Fruit fly (Drosophila melanogaster) S2 (cell line): ENCODE results near the gene CG32266.
A peak's percentile ranks its signal among the peaks of the same experiment; 100 is the strongest.

Experiments
- CG8478 ChIP-seq: fragments of >200 bp; optimal IDR thresholded peaks from 2 replicates; lab custom pipeline; 2018
- CTCF ChIP-seq, 2 experiments: fragments of >200 bp; optimal IDR thresholded peaks; 2 replicates each; lab custom pipeline; 2018

The CG32266 gene

dm6 chr3L:3771406-3771935 is 19.1 kb upstream of the CG32266 start:
- TF ChIP-seq CG8478 (lab: Kevin White, UChicago) (no peak), CTCF (optimal IDR thresholded peaks at IDR 0.05; lab: Kevin White, UChicago) (no peak)

dm6 chr3L:3772284-3772987 is 18.2 kb upstream of the CG32266 start:
- no peak for TF ChIP-seq CG8478 (lab: Kevin White, UChicago)

- TF ChIP-seq CTCF (optimal IDR thresholded peaks at IDR 0.05; lab: Kevin White, UChicago) (no peak), CG8478 (lab: Kevin White, UChicago) (no peak)
Observed at dm6 chr3L:3773317-3773716, 17.3 kb upstream of the CG32266 start.

dm6 chr3L:3776559-3777097 is 14.0 kb upstream of the CG32266 start:
- TF ChIP-seq CG8478 (lab: Kevin White, UChicago) = no peak
- no peak for TF ChIP-seq CTCF (optimal IDR thresholded peaks at IDR 0.05; lab: Kevin White, UChicago)

- no peak for TF ChIP-seq CG8478 (lab: Kevin White, UChicago)
- no peak for TF ChIP-seq CTCF (optimal IDR thresholded peaks at IDR 0.05; lab: Kevin White, UChicago)
Observed at dm6 chr3L:3778463-3778862, 12.1 kb upstream of the CG32266 start.

dm6 chr3L:3782584-3783218 is 7.9 kb upstream of the CG32266 start:
- TF ChIP-seq CG8478 (lab: Kevin White, UChicago) = no peak
- no peak for TF ChIP-seq CTCF (optimal IDR thresholded peaks at IDR 0.05; lab: Kevin White, UChicago)

- TF ChIP-seq CG8478 (lab: Kevin White, UChicago) (no peak), CTCF (optimal IDR thresholded peaks at IDR 0.05; lab: Kevin White, UChicago) (no peak)
Observed at dm6 chr3L:3783436-3783835, 7.2 kb upstream of the CG32266 start.

- TF ChIP-seq CTCF (optimal IDR thresholded peaks at IDR 0.05; lab: Kevin White, UChicago) (no peak), CG8478 (lab: Kevin White, UChicago) (no peak)
Observed at dm6 chr3L:3784001-3784400, 6.6 kb upstream of the CG32266 start.

- TF ChIP-seq CG8478 (lab: Kevin White, UChicago) (no peak), CTCF (optimal IDR thresholded peaks at IDR 0.05; lab: Kevin White, UChicago) (no peak)
Observed at dm6 chr3L:3785002-3785661, 5.5 kb upstream of the CG32266 start.

- no peak for TF ChIP-seq CTCF (optimal IDR thresholded peaks at IDR 0.05; lab: Kevin White, UChicago)
- no peak for TF ChIP-seq CG8478 (lab: Kevin White, UChicago)
Observed at dm6 chr3L:3785688-3786087, 4.9 kb upstream of the CG32266 start.

- TF ChIP-seq CG8478 (lab: Kevin White, UChicago) = no peak
- no peak for TF ChIP-seq CTCF (optimal IDR thresholded peaks at IDR 0.05; lab: Kevin White, UChicago)
Observed at dm6 chr3L:3786344-3787076, 4.1 kb upstream of the CG32266 start.

- TF ChIP-seq CG8478 (lab: Kevin White, UChicago) (no peak), CTCF (optimal IDR thresholded peaks at IDR 0.05; lab: Kevin White, UChicago) (no peak)
Observed at dm6 chr3L:3787077-3787433, 3.5 kb upstream of the CG32266 start.

dm6 chr3L:3787595-3788151 is 2.9 kb upstream of the CG32266 start:
- TF ChIP-seq CG8478 (lab: Kevin White, UChicago) (no peak), CTCF (optimal IDR thresholded peaks at IDR 0.05; lab: Kevin White, UChicago) (peak in 1 of 2 experiments; percentile 37)
